Worm (Caenorhabditis elegans): ENCODE measurements around the gene rbm-22.

DNA sequence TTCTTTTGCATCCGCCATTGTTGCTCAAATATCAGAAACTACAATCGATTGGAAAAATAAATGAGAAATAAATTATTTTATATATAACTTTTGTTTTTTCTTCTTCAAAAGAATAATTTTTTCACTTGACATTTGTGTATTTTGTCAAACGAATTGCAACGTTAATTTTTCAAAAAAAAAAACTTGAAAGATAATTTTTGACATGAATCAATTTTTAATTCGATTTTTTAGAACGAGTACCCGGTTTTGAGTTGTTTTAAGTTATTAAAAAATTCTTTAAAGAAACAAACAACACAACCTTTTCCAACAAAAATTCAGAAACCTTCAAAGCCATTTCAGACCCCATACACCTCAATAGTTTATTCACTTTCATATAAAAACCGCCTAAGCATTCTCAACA is 23.1 kb downstream of the rbm-22 start, which contains the start of gene F13E9.5:
- no peak for TF ChIP-seq ceh-82 (tag; optimal IDR thresholded peaks at IDR 0.05)
- no peak for TF ChIP-seq ama-1 (optimal IDR thresholded peaks at IDR 0.05)
- no peak for TF ChIP-seq nhr-12 (tag; optimal IDR thresholded peaks at IDR 0.05)
- no peak for TF ChIP-seq sma-9 (GFP tag; optimal IDR thresholded peaks at IDR 0.05)
- TF ChIP-seq sma-9 (tag; optimal IDR thresholded peaks at IDR 0.05): no peak
- TF ChIP-seq snpc-4 (tag; optimal IDR thresholded peaks at IDR 0.05): no peak
- TF ChIP-seq nhr-21 (tag; optimal IDR thresholded peaks at IDR 0.05): no peak
- no peak for TF ChIP-seq aly-2 (tag; optimal IDR thresholded peaks at IDR 0.05)
- no peak for TF ChIP-seq zag-1 (tag; optimal IDR thresholded peaks at IDR 0.05)
- no peak for TF ChIP-seq unc-39 (tag; optimal IDR thresholded peaks at IDR 0.05)
- no peak for TF ChIP-seq egl-27 (tag; optimal IDR thresholded peaks at IDR 0.05)
- TF ChIP-seq elt-3 (tag; optimal IDR thresholded peaks at IDR 0.05): no peak
